Fruit fly (Drosophila melanogaster) whole organism, embryonic: ENCODE data around the gene CG17349.

Source experiments
- Abd-B ChIP-seq: fragments of 200-800 bp; sonication (Bioruptor generic); optimal IDR thresholded peaks from 2 replicates; lab custom pipeline; 2018; ENCODE audit warnings: missing biosample characterization, mild to moderate bottlenecking, missing genetic modification characterization, moderate library complexity
- CG10147 ChIP-seq: fragments of 200-800 bp; sonication (Bioruptor generic); optimal IDR thresholded peaks from 2 replicates; lab custom pipeline; 2019; ENCODE audit warnings: missing biosample characterization, mild to moderate bottlenecking, missing genetic modification characterization, moderate library complexity
- CG10366 ChIP-seq: fragments of 200-800 bp; sonication (Bioruptor generic); IDR thresholded peaks from 2 replicates; pipeline ENCODE4 v1.3.6; 2022; ENCODE audit warnings: missing biosample characterization, missing genetic modification characterization
- CG10431 ChIP-seq: fragments of 200-800 bp; sonication (Bioruptor generic); optimal IDR thresholded peaks from 3 replicates; lab custom pipeline; 2018; ENCODE audit warnings: missing biosample characterization, mild to moderate bottlenecking, missing genetic modification characterization
- CG11456 ChIP-seq: fragments of 200-800 bp; sonication (Bioruptor generic); IDR thresholded peaks from 3 replicates; pipeline ENCODE4 v1.3.6; 2022; ENCODE audit warnings: missing biosample characterization, missing genetic modification characterization
- CG14667 ChIP-seq: fragments of 200-800 bp; sonication (Bioruptor generic); IDR thresholded peaks from 2 replicates; pipeline ENCODE4 v1.3.6; 2022; ENCODE audit warnings: missing biosample characterization, missing genetic modification characterization
- CG14965 ChIP-seq: fragments of 200-800 bp; sonication (Bioruptor generic); optimal IDR thresholded peaks from 2 replicates; lab custom pipeline; 2016; ENCODE audit warnings: missing biosample characterization, missing genetic modification characterization, borderline replicate concordance
- CG17328 ChIP-seq: fragments of 200-800 bp; sonication (Bioruptor generic); IDR thresholded peaks from 2 replicates; pipeline ENCODE4 v1.3.6; 2022; ENCODE audit warnings: missing biosample characterization, missing genetic modification characterization
- CG17385 ChIP-seq: fragments of 200-800 bp; sonication (Bioruptor generic); optimal IDR thresholded peaks from 3 replicates; lab custom pipeline; 2018; ENCODE audit warnings: missing biosample characterization, mild to moderate bottlenecking, missing genetic modification characterization
- CG1832 ChIP-seq: fragments of 200-800 bp; sonication (Bioruptor generic); optimal IDR thresholded peaks from 2 replicates; lab custom pipeline; 2017; ENCODE audit warnings: missing biosample characterization, mild to moderate bottlenecking, missing genetic modification characterization, inconsistent platforms
- CG2712 ChIP-seq: fragments of 200-800 bp; optimal IDR thresholded peaks from 3 replicates; lab custom pipeline; 2019; ENCODE audit warnings: missing biosample characterization, mild to moderate bottlenecking, missing genetic modification characterization, moderate library complexity
- CG31224 ChIP-seq: fragments of 200-800 bp; sonication (Bioruptor generic); IDR thresholded peaks from 2 replicates; pipeline ENCODE4 v1.3.6; 2022; ENCODE audit warnings: missing biosample characterization, missing genetic modification characterization
- CG3163 ChIP-seq: fragments of 200-800 bp; sonication (Bioruptor generic); optimal IDR thresholded peaks from 3 replicates; lab custom pipeline; 2016; ENCODE audit warnings: missing biosample characterization, missing genetic modification characterization
- CG3847 ChIP-seq: fragments of 200-800 bp; sonication (Bioruptor generic); IDR thresholded peaks from 2 replicates; pipeline ENCODE4 v1.3.6; 2022; ENCODE audit warnings: missing biosample characterization, missing genetic modification characterization
- CG4328 ChIP-seq: fragments of 200-800 bp; sonication (Bioruptor generic); optimal IDR thresholded peaks from 3 replicates; lab custom pipeline; 2017; ENCODE audit warnings: missing biosample characterization, missing genetic modification reagents, missing genetic modification characterization
- CG43689 ChIP-seq: fragments of 200-800 bp; sonication (Bioruptor generic); IDR thresholded peaks from 2 replicates; pipeline ENCODE4 v1.3.6; 2022; ENCODE audit warnings: missing biosample characterization, missing genetic modification characterization
- CG4707 ChIP-seq: fragments of 200-800 bp; sonication (Bioruptor generic); optimal IDR thresholded peaks from 2 replicates; lab custom pipeline; 2018; ENCODE audit warnings: missing biosample characterization, mild to moderate bottlenecking, missing genetic modification characterization, moderate library complexity
- CG6254 ChIP-seq: fragments of 200-800 bp; sonication (Bioruptor generic); optimal IDR thresholded peaks from 3 replicates; lab custom pipeline; 2017; ENCODE audit warnings: mild to moderate bottlenecking, missing biosample characterization, missing genetic modification reagents, missing genetic modification characterization
- CG6272 ChIP-seq: fragments of 200-800 bp; sonication (Bioruptor generic); IDR thresholded peaks from 2 replicates; pipeline ENCODE4 v1.3.6; 2022; ENCODE audit warnings: missing biosample characterization, missing genetic modification characterization
- CG6813 ChIP-seq: fragments of 200-800 bp; sonication (Bioruptor generic); optimal IDR thresholded peaks from 2 replicates; lab custom pipeline; 2017; ENCODE audit warnings: missing biosample characterization, missing genetic modification characterization, mild to moderate bottlenecking, moderate library complexity, missing genetic modification reagents
- CG7963 ChIP-seq: fragments of 200-800 bp; sonication (Bioruptor generic); IDR thresholded peaks from 3 replicates; pipeline ENCODE4 v1.3.6; 2022; ENCODE audit warnings: missing biosample characterization, missing genetic modification characterization; ENCODE audit not compliant: partially characterized antibody
- CG8478 ChIP-seq: fragments of >200 bp; optimal IDR thresholded peaks from 2 replicates; lab custom pipeline; 2018
- CkIIα-i1 ChIP-seq: fragments of 200-800 bp; sonication (Bioruptor generic); IDR thresholded peaks from 2 replicates; pipeline ENCODE4 v1.3.6; 2022; ENCODE audit warnings: missing biosample characterization, missing genetic modification characterization
- Dad ChIP-seq: fragments of 200-800 bp; sonication (Bioruptor generic); optimal IDR thresholded peaks from 3 replicates; lab custom pipeline; 2016; ENCODE audit warnings: missing biosample characterization, missing genetic modification characterization
- Dref ChIP-seq: fragments of 200-800 bp; sonication (Bioruptor generic); IDR thresholded peaks from 2 replicates; pipeline ENCODE4 v1.3.6; 2022; ENCODE audit warnings: missing biosample characterization, missing genetic modification characterization
- E2f1 ChIP-seq: fragments of 200-800 bp; sonication (Bioruptor generic); IDR thresholded peaks from 2 replicates; pipeline ENCODE4 v1.3.6; 2022; ENCODE audit warnings: missing biosample characterization, missing genetic modification characterization
- Fer2 ChIP-seq: fragments of 200-800 bp; sonication (Bioruptor generic); optimal IDR thresholded peaks from 2 replicates; lab custom pipeline; 2018; ENCODE audit warnings: missing biosample characterization, mild to moderate bottlenecking, missing genetic modification characterization, moderate library complexity
- Hmx ChIP-seq: fragments of 200-800 bp; sonication (Bioruptor generic); optimal IDR thresholded peaks from 2 replicates; lab custom pipeline; 2016; ENCODE audit warnings: missing biosample characterization, missing genetic modification characterization
- NC2β ChIP-seq: fragments of 200-800 bp; sonication (Bioruptor generic); optimal IDR thresholded peaks from 2 replicates; lab custom pipeline; 2016; ENCODE audit warnings: missing biosample characterization, missing genetic modification characterization
- Nf-YC ChIP-seq: fragments of 200-800 bp; optimal IDR thresholded peaks from 3 replicates; lab custom pipeline; 2019; ENCODE audit warnings: missing biosample characterization, mild to moderate bottlenecking, missing genetic modification characterization, moderate library complexity
- Sox100B ChIP-seq: fragments of 200-800 bp; sonication (Bioruptor generic); optimal IDR thresholded peaks from 3 replicates; lab custom pipeline; 2018; ENCODE audit warnings: missing biosample characterization, mild to moderate bottlenecking, missing genetic modification characterization
- ac ChIP-seq: fragments of 200-800 bp; sonication (Bioruptor generic); optimal IDR thresholded peaks from 3 replicates; lab custom pipeline; 2017; ENCODE audit warnings: missing biosample characterization, mild to moderate bottlenecking, missing genetic modification characterization
- az2 ChIP-seq: fragments of 200-800 bp; sonication (Bioruptor generic); optimal IDR thresholded peaks from 3 replicates; lab custom pipeline; 2016; ENCODE audit warnings: missing biosample characterization, missing genetic modification characterization
- bbx ChIP-seq: fragments of 200-800 bp; sonication (Bioruptor generic); IDR thresholded peaks from 2 replicates; pipeline ENCODE4 v1.3.6; 2022; ENCODE audit warnings: missing biosample characterization, missing genetic modification characterization; ENCODE audit not compliant: partially characterized antibody
- cas ChIP-seq: fragments of 200-800 bp; sonication (Bioruptor generic); IDR thresholded peaks from 2 replicates; pipeline ENCODE4 v1.3.6; 2022; ENCODE audit warnings: missing biosample characterization, missing genetic modification characterization
- gcm2 ChIP-seq: fragments of 200-800 bp; sonication (Bioruptor generic); optimal IDR thresholded peaks from 2 replicates; lab custom pipeline; 2016; ENCODE audit warnings: missing biosample characterization, missing genetic modification characterization
- gro ChIP-seq: fragments of 200-800 bp; sonication (Bioruptor generic); optimal IDR thresholded peaks from 2 replicates; lab custom pipeline; 2016; ENCODE audit warnings: missing biosample characterization, missing genetic modification characterization
- gt ChIP-seq: fragments of 200-800 bp; sonication (Bioruptor generic); IDR thresholded peaks from 2 replicates; pipeline ENCODE4 v1.3.6; 2022; ENCODE audit warnings: missing biosample characterization, missing genetic modification characterization
- hb ChIP-seq: fragments of 200-800 bp; sonication (Bioruptor generic); IDR thresholded peaks from 3 replicates; pipeline ENCODE4 v1.3.6; 2022; ENCODE audit warnings: missing biosample characterization, missing genetic modification characterization; ENCODE audit not compliant: partially characterized antibody
- lmd ChIP-seq: fragments of 200-800 bp; sonication (Bioruptor generic); IDR thresholded peaks from 2 replicates; pipeline ENCODE4 v1.3.6; 2022; ENCODE audit warnings: missing biosample characterization, missing genetic modification characterization
- luna ChIP-seq: fragments of 200-800 bp; sonication (Bioruptor generic); optimal IDR thresholded peaks from 2 replicates; lab custom pipeline; 2016; ENCODE audit warnings: missing biosample characterization, missing genetic modification characterization
- mirr ChIP-seq: fragments of 200-800 bp; sonication (Bioruptor generic); optimal IDR thresholded peaks from 3 replicates; lab custom pipeline; 2018; ENCODE audit warnings: missing biosample characterization, mild to moderate bottlenecking, missing genetic modification characterization
- mld ChIP-seq: fragments of 200-800 bp; sonication (Bioruptor generic); IDR thresholded peaks from 3 replicates; pipeline ENCODE4 v1.3.6; 2022; ENCODE audit warnings: missing biosample characterization, missing genetic modification characterization; ENCODE audit not compliant: partially characterized antibody
- pan ChIP-seq, 4 experiments: fragments of >200 bp in 3 of 4; fragments of 200-800 bp in 1 of 4; sonication (Bioruptor generic) in 1 of 4; optimal IDR thresholded peaks in 3 of 4; IDR thresholded peaks in 1 of 4; 2 replicates each; pipeline versions ENCODE4 v1.3.6 to Lab custom; 2017 to 2022; ENCODE audit warnings: missing biosample characterization in 2 of 4, missing genetic modification characterization in 2 of 4, mixed read lengths in 1 of 4
- pb ChIP-seq: fragments of 200-800 bp; sonication (Bioruptor generic); optimal IDR thresholded peaks from 3 replicates; lab custom pipeline; 2016; ENCODE audit warnings: missing biosample characterization, missing genetic modification characterization
- peb ChIP-seq: fragments of 200-800 bp; sonication (Bioruptor generic); IDR thresholded peaks from 2 replicates; pipeline ENCODE4 v1.3.6; 2022; ENCODE audit warnings: missing biosample characterization, missing genetic modification characterization
- sd ChIP-seq: fragments of 200-800 bp; sonication (Bioruptor generic); optimal IDR thresholded peaks from 3 replicates; lab custom pipeline; 2018; ENCODE audit warnings: missing biosample characterization, mild to moderate bottlenecking, missing genetic modification characterization, moderate library complexity
- slou ChIP-seq: fragments of 200-800 bp; sonication (Bioruptor generic); optimal IDR thresholded peaks from 3 replicates; lab custom pipeline; 2016; ENCODE audit warnings: missing biosample characterization, missing genetic modification characterization
- sug ChIP-seq: fragments of 200-800 bp; optimal IDR thresholded peaks from 2 replicates; lab custom pipeline; 2019; ENCODE audit warnings: missing biosample characterization, mild to moderate bottlenecking, missing genetic modification characterization, moderate library complexity
- tgo ChIP-seq: fragments of 200-800 bp; sonication (Bioruptor generic); IDR thresholded peaks from 3 replicates; pipeline ENCODE4 v1.3.6; 2022; ENCODE audit warnings: missing biosample characterization, missing genetic modification characterization
- wdn ChIP-seq: fragments of 200-800 bp; sonication (Bioruptor generic); IDR thresholded peaks from 2 replicates; pipeline ENCODE4 v1.3.6; 2022; ENCODE audit warnings: missing biosample characterization, missing genetic modification characterization

The CG17349 gene

dm6 chr2L:19358017-19358471, 12.2 kb upstream of the CG17349 start (continued):
- TF ChIP-seq CG4707 (GFP tag; lab: Kevin White, UChicago) = peak; percentile 25
- no peak for TF ChIP-seq Fer2 (tag; lab: Kevin White, UChicago)
- no peak for TF ChIP-seq CG10431 (GFP tag; lab: Kevin White, UChicago)
- no peak for TF ChIP-seq pan (optimal IDR thresholded peaks at IDR 0.05; lab: Kevin White, UChicago)
- peak in 1 of 2 experiments; percentile 41 for TF ChIP-seq pan (GFP tag; optimal IDR thresholded peaks at IDR 0.05 in 1 of 2, IDR thresholded peaks at IDR 0.05 in 1 of 2)
- TF ChIP-seq sd (tag; lab: Kevin White, UChicago) = no peak
- TF ChIP-seq sug (tag; lab: Kevin White, UChicago) = no peak
- no peak for TF ChIP-seq luna
- TF ChIP-seq ac (GFP tag; lab: Kevin White, UChicago) = peak; percentile 77
- TF ChIP-seq CG3163 = peak; percentile 41
- TF ChIP-seq Nf-YC = no peak
- TF ChIP-seq CkIIα-i1 (GFP tag; lab: Robert Waterston, UW) = no peak
- peak; percentile 71 for TF ChIP-seq Sox100B (GFP tag; lab: Kevin White, UChicago)
- no peak for TF ChIP-seq gro
- no peak for TF ChIP-seq CG8478
- peak; percentile 59 for TF ChIP-seq az2 (GFP tag; lab: Kevin White, UChicago)
- TF ChIP-seq CG43689 (GFP tag; lab: Robert Waterston, UW) = no peak
- 0 out of 2 replicates have a peak, but pooled peaks have one; percentile 26 for TF ChIP-seq E2f1 (GFP tag; lab: Robert Waterston, UW)
- peak; percentile 2 for TF ChIP-seq gcm2
- TF ChIP-seq CG2712 = peak; percentile 64
- no peak for TF ChIP-seq CG7963 (GFP tag; lab: Robert Waterston, UW)
- no peak for TF ChIP-seq CG11456
- peak; percentile 43; the same call in 1 of the 2 replicates for TF ChIP-seq CG10366 (GFP tag; lab: Robert Waterston, UW)
- TF ChIP-seq Dref (GFP tag; lab: Robert Waterston, UW) = no peak
- TF ChIP-seq NC2β (GFP tag; lab: Kevin White, UChicago) = peak; percentile 18
- peak; percentile 29 for TF ChIP-seq Abd-B
- no peak for TF ChIP-seq hb (GFP tag; lab: Robert Waterston, UW)
- no peak for TF ChIP-seq bbx (GFP tag; lab: Robert Waterston, UW)
- TF ChIP-seq wdn = no peak
- no peak for TF ChIP-seq CG14965 (GFP tag; lab: Kevin White, UChicago)
- no peak for TF ChIP-seq CG6272 (GFP tag; lab: Robert Waterston, UW)
- TF ChIP-seq CG10147 (GFP tag; lab: Kevin White, UChicago) = no peak
- TF ChIP-seq CG6254 (GFP tag; lab: Kevin White, UChicago) = peak; percentile 3
- TF ChIP-seq pb (GFP tag; lab: Kevin White, UChicago) = no peak
- TF ChIP-seq CG14667 (GFP tag; lab: Robert Waterston, UW) = no peak
- peak; percentile 67; the same call in 1 of the 2 replicates for TF ChIP-seq CG17328 (GFP tag; lab: Robert Waterston, UW)
- no peak for TF ChIP-seq slou (GFP tag; lab: Kevin White, UChicago)
- peak; percentile 34; the same call in 1 of the 2 replicates for TF ChIP-seq CG3847 (GFP tag; lab: Robert Waterston, UW)
- TF ChIP-seq CG31224 (GFP tag; lab: Robert Waterston, UW) = no peak
- TF ChIP-seq peb (GFP tag; lab: Robert Waterston, UW) = no peak
- TF ChIP-seq CG6813 = peak; percentile 70
- TF ChIP-seq Dad (GFP tag; lab: Kevin White, UChicago) = peak; percentile 28
- no peak for TF ChIP-seq Hmx
- TF ChIP-seq lmd (GFP tag; lab: Robert Waterston, UW) = peak; percentile 14; the same call in 1 of the 2 replicates
- TF ChIP-seq mld (GFP tag; lab: Robert Waterston, UW) = no peak
- no peak for TF ChIP-seq cas (GFP tag; lab: Robert Waterston, UW)
- no peak for TF ChIP-seq mirr (GFP tag; lab: Kevin White, UChicago)
- TF ChIP-seq CG1832 (GFP tag; lab: Kevin White, UChicago) = no peak
- TF ChIP-seq gt = 0 out of 2 replicates have a peak, but pooled peaks have one; percentile 20
- TF ChIP-seq CG4328 (GFP tag; lab: Kevin White, UChicago) = no peak
- TF ChIP-seq CG17385 (GFP tag; lab: Kevin White, UChicago) = peak; percentile 3
- peak; percentile 40; the same call in 2 of the 3 replicates for TF ChIP-seq tgo
